Fruit fly (Drosophila melanogaster): ENCODE results near the gene tal-AA.

Gene tal-AA

dm6 chr3R:13815566-13816374 is 2.9 kb downstream of the tal-AA start (continued):
- TF ChIP-seq CG15073 (GFP tag; optimal IDR thresholded peaks at IDR 0.05) (no peak), CG17802 (tag; optimal IDR thresholded peaks at IDR 0.05) (no peak), chif (GFP tag; optimal IDR thresholded peaks at IDR 0.05) (no peak), Lim3 (GFP tag; IDR thresholded peaks at IDR 0.05) (no peak), CG12942 (GFP tag; optimal IDR thresholded peaks at IDR 0.05) (no peak), lmd (GFP tag; IDR thresholded peaks at IDR 0.05) (no peak), bsh (GFP tag; optimal IDR thresholded peaks at IDR 0.05) (peak in 1 of 2 experiments; percentile 32), Oli (tag; optimal IDR thresholded peaks at IDR 0.05) (peak; percentile 15), D19B (GFP tag; optimal IDR thresholded peaks at IDR 0.05) (peak; percentile 10), pzg (GFP tag; optimal IDR thresholded peaks at IDR 0.05) (no peak), CG11695 (GFP tag; IDR thresholded peaks at IDR 0.05) (no peak), z (GFP tag; IDR thresholded peaks at IDR 0.05) (peak; percentile 54; the same call in 1 of the 3 replicates), CG18764 (GFP tag; optimal IDR thresholded peaks at IDR 0.05) (no peak), CG1647 (GFP tag; optimal IDR thresholded peaks at IDR 0.05) (no peak), lola (GFP tag; optimal IDR thresholded peaks at IDR 0.05) (peak in 1 of 3 experiments; percentile 12), CG5245 (GFP tag; optimal IDR thresholded peaks at IDR 0.05) (no peak), stwl (tag; optimal IDR thresholded peaks at IDR 0.05) (no peak), CG9437 (GFP tag; optimal IDR thresholded peaks at IDR 0.05) (no peak), D19A (tag; optimal IDR thresholded peaks at IDR 0.05) (no peak), Med (GFP tag) (peak; percentile 54), Spps (tag; optimal IDR thresholded peaks at IDR 0.05) (no peak), fru (optimal IDR thresholded peaks at IDR 0.05) (no peak), sr (GFP tag; IDR thresholded peaks at IDR 0.05) (0 out of 3 replicates have a peak, but pooled peaks have one; percentile 49), CG7928 (GFP tag; optimal IDR thresholded peaks at IDR 0.05) (no peak), crol (GFP tag; IDR thresholded peaks at IDR 0.05) (peak; percentile 53; the same call in 1 of the 2 replicates), HmgZ (tag; optimal IDR thresholded peaks at IDR 0.05) (no peak), CG13123 (GFP tag; optimal IDR thresholded peaks at IDR 0.05) (no peak), Nf-YC (tag; optimal IDR thresholded peaks at IDR 0.05) (no peak), sens (GFP tag) (peak; percentile 64), CG11560 (tag; IDR thresholded peaks at IDR 0.05) (no peak), Dip2 (GFP tag; IDR thresholded peaks at IDR 0.05) (no peak), CG13775 (GFP tag; optimal IDR thresholded peaks at IDR 0.05) (no peak), phol (tag; optimal IDR thresholded peaks at IDR 0.05) (peak; percentile 18), CG17361 (GFP tag; IDR thresholded peaks at IDR 0.05) (peak; percentile 44; the same call in 1 of the 3 replicates), CG3847 (GFP tag; IDR thresholded peaks at IDR 0.05) (no peak), BEAF-32 (GFP tag; optimal IDR thresholded peaks at IDR 0.05) (no peak), CG31365 (tag; optimal IDR thresholded peaks at IDR 0.05) (no peak), Hr78 (GFP tag; optimal IDR thresholded peaks at IDR 0.05) (no peak), CG30020 (tag; optimal IDR thresholded peaks at IDR 0.05) (no peak), Sox102F (GFP tag; optimal IDR thresholded peaks at IDR 0.05) (peak; percentile 47), CG31441 (GFP tag; IDR thresholded peaks at IDR 0.05) (peak; percentile 42; the same call in 1 of the 2 replicates), CG17568 (GFP tag; optimal IDR thresholded peaks at IDR 0.05) (no peak), Xrp1 (GFP tag; IDR thresholded peaks at IDR 0.05) (peak; percentile 18; the same call in 1 of the 2 replicates)
